Worm (Caenorhabditis elegans) whole organism, L1 larva: ENCODE measurements around the gene his-41.

Experiments
- C04F5.9 ChIP-seq: sonication (generic microtip); optimal IDR thresholded peaks from 2 replicates; lab custom pipeline; 2016; ENCODE audit warnings: missing genetic modification characterization, missing compliant biosample characterization
- Y116A8C.19 ChIP-seq: sonication (generic microtip); optimal IDR thresholded peaks from 2 replicates; lab custom pipeline; 2016; ENCODE audit warnings: missing compliant biosample characterization, missing genetic modification characterization, borderline replicate concordance
- aha-1 ChIP-seq: fragments of 150-350 bp; optimal IDR thresholded peaks from 2 replicates; lab custom pipeline; 2014; ENCODE audit warnings: missing biosample characterization, missing genetic modification characterization
- aly-2 ChIP-seq: fragments of 150-350 bp; optimal IDR thresholded peaks from 2 replicates; lab custom pipeline; 2014; ENCODE audit warnings: missing biosample characterization, missing genetic modification characterization
- ama-1 ChIP-seq: fragments of 150-350 bp; optimal IDR thresholded peaks from 2 replicates; lab custom pipeline; 2014
- blmp-1 ChIP-seq: fragments of 150-350 bp; optimal IDR thresholded peaks from 2 replicates; lab custom pipeline; 2014; ENCODE audit warnings: missing biosample characterization, missing genetic modification characterization
- ceh-63 ChIP-seq: fragments of 200-800 bp; sonication (Bioruptor generic); optimal IDR thresholded peaks from 2 replicates; lab custom pipeline; 2018; ENCODE audit warnings: mild to moderate bottlenecking, missing genetic modification characterization, missing compliant biosample characterization
- ceh-8 ChIP-seq: fragments of 200-800 bp; sonication (Bioruptor generic); optimal IDR thresholded peaks from 2 replicates; lab custom pipeline; 2018; ENCODE audit warnings: mild to moderate bottlenecking, missing genetic modification characterization, moderate library complexity, missing compliant biosample characterization
- ceh-82 ChIP-seq, 3 experiments: fragments of 150-350 bp in 1 of 3; sonication (generic microtip) in 2 of 3; optimal IDR thresholded peaks; 2 replicates each; lab custom pipeline; 2014 to 2017; ENCODE audit warnings: missing biosample characterization in 3 of 3, missing genetic modification characterization in 3 of 3
- ces-1 ChIP-seq: fragments of 150-350 bp; optimal IDR thresholded peaks from 2 replicates; lab custom pipeline; 2014; ENCODE audit warnings: missing biosample characterization, missing genetic modification reagents, missing genetic modification characterization
- dpl-1 ChIP-seq, 3 experiments: fragments of 150-350 bp in 2 of 3; sonication (generic microtip) in 1 of 3; optimal IDR thresholded peaks; 2 replicates each; lab custom pipeline; 2014 to 2017; ENCODE audit warnings: missing biosample characterization in 3 of 3, missing genetic modification characterization in 3 of 3, missing genetic modification reagents in 3 of 3
- efl-1 ChIP-seq, 4 experiments: fragments of 150-350 bp; optimal IDR thresholded peaks in 3 of 4; peaks in 1 of 4; 1 replicate in 1 of 4; 2 replicates in 3 of 4; lab custom pipeline; 2014; ENCODE audit warnings: missing biosample characterization in 2 of 4, missing genetic modification characterization in 2 of 4, missing genetic modification reagents in 2 of 4
- efl-3 ChIP-seq: fragments of 200-800 bp; sonication (Bioruptor generic); optimal IDR thresholded peaks from 2 replicates; lab custom pipeline; 2018; ENCODE audit warnings: mild to moderate bottlenecking, missing genetic modification characterization, missing compliant biosample characterization
- egl-27 ChIP-seq, 2 experiments: fragments of 150-350 bp in 1 of 2; sonication (generic microtip); optimal IDR thresholded peaks; 3 replicates each; lab custom pipeline; 2017 to 2018; ENCODE audit warnings: missing biosample characterization in 2 of 2, missing genetic modification characterization in 2 of 2, missing genetic modification reagents in 2 of 2
- elt-2 ChIP-seq: sonication (generic microtip); optimal IDR thresholded peaks from 2 replicates; lab custom pipeline; 2016; ENCODE audit warnings: missing genetic modification characterization, mild to moderate bottlenecking, inconsistent platforms, missing compliant biosample characterization, missing genetic modification reagents
- elt-3 ChIP-seq, 6 experiments: fragments of 150-350 bp in 1 of 6; sonication (generic microtip); optimal IDR thresholded peaks; 2 replicates each; lab custom pipeline; 2017 to 2018; ENCODE audit warnings: missing biosample characterization in 6 of 6, missing genetic modification characterization in 6 of 6, inconsistent platforms in 1 of 6
- ets-5 ChIP-seq: fragments of 200-800 bp; sonication (Bioruptor generic); IDR thresholded peaks from 2 replicates; pipeline ENCODE4 v1.3.6; 2022; ENCODE audit warnings: missing genetic modification characterization, missing compliant biosample characterization
- fkh-10 ChIP-seq: sonication (generic microtip); optimal IDR thresholded peaks from 2 replicates; lab custom pipeline; 2017; ENCODE audit warnings: missing biosample characterization, missing genetic modification reagents, missing genetic modification characterization
- fkh-8 ChIP-seq: sonication (generic microtip); optimal IDR thresholded peaks from 2 replicates; lab custom pipeline; 2016; ENCODE audit warnings: mild to moderate bottlenecking, missing genetic modification characterization, missing compliant biosample characterization
- fos-1 ChIP-seq: fragments of 150-350 bp; optimal IDR thresholded peaks from 2 replicates; lab custom pipeline; 2014; ENCODE audit warnings: missing biosample characterization, missing genetic modification characterization
- grh-1 ChIP-seq: fragments of 200-800 bp; sonication (Bioruptor generic); IDR thresholded peaks from 2 replicates; pipeline ENCODE4 v1.3.6; 2022; ENCODE audit warnings: missing genetic modification reagents, missing genetic modification characterization, missing compliant biosample characterization
- hpl-2 ChIP-seq: fragments of 150-350 bp; optimal IDR thresholded peaks from 2 replicates; lab custom pipeline; 2014; ENCODE audit warnings: missing biosample characterization, missing genetic modification reagents, missing genetic modification characterization
- jun-1 ChIP-seq: fragments of 150-350 bp; optimal IDR thresholded peaks from 2 replicates; lab custom pipeline; 2014; ENCODE audit warnings: missing biosample characterization, missing genetic modification reagents, missing genetic modification characterization
- lin-13 ChIP-seq: fragments of 150-350 bp; optimal IDR thresholded peaks from 2 replicates; lab custom pipeline; 2014; ENCODE audit warnings: missing biosample characterization, missing genetic modification reagents, missing genetic modification characterization
- lin-14 ChIP-seq: fragments of 200-800 bp; sonication (Bioruptor generic); optimal IDR thresholded peaks from 2 replicates; lab custom pipeline; 2018; ENCODE audit warnings: mild to moderate bottlenecking, missing genetic modification characterization, moderate library complexity, missing compliant biosample characterization
- lin-15B ChIP-seq: fragments of 150-350 bp; sonication (generic microtip); optimal IDR thresholded peaks from 3 replicates; lab custom pipeline; 2014; ENCODE audit warnings: missing biosample characterization, missing genetic modification characterization
- lin-35 ChIP-seq, 2 experiments: fragments of 150-350 bp; optimal IDR thresholded peaks; 2 replicates each; lab custom pipeline; 2014; ENCODE audit warnings: missing biosample characterization in 2 of 2, missing genetic modification characterization in 2 of 2, missing genetic modification reagents in 2 of 2
- lin-39 ChIP-seq: fragments of 150-350 bp; optimal IDR thresholded peaks from 2 replicates; lab custom pipeline; 2014; ENCODE audit warnings: missing biosample characterization, missing genetic modification reagents, missing genetic modification characterization
- mdl-1 ChIP-seq, 2 experiments: fragments of 150-350 bp; optimal IDR thresholded peaks; 2 replicates each; lab custom pipeline; 2014 to 2017; ENCODE audit warnings: missing biosample characterization in 2 of 2, missing genetic modification characterization in 2 of 2, inconsistent platforms in 1 of 2
- nhr-11 ChIP-seq: fragments of 150-350 bp; optimal IDR thresholded peaks from 2 replicates; lab custom pipeline; 2014; ENCODE audit warnings: missing biosample characterization, missing genetic modification characterization
- nhr-12 ChIP-seq: sonication (generic microtip); optimal IDR thresholded peaks from 2 replicates; lab custom pipeline; 2017; ENCODE audit warnings: missing biosample characterization, missing genetic modification characterization
- nhr-71 ChIP-seq: sonication (generic microtip); optimal IDR thresholded peaks from 2 replicates; lab custom pipeline; 2016; ENCODE audit warnings: mild to moderate bottlenecking, missing genetic modification characterization, moderate library complexity, missing compliant biosample characterization
- nhr-76 ChIP-seq: sonication (generic microtip); optimal IDR thresholded peaks from 2 replicates; lab custom pipeline; 2017; ENCODE audit warnings: missing biosample characterization, missing genetic modification characterization
- nhr-85 ChIP-seq: sonication (generic microtip); peaks from one replicate; lab custom pipeline; 2016; ENCODE audit warnings: missing genetic modification characterization, inconsistent platforms, missing compliant biosample characterization
- pag-3 ChIP-seq: sonication (generic microtip); optimal IDR thresholded peaks from 2 replicates; lab custom pipeline; 2017; ENCODE audit warnings: missing genetic modification characterization, mild to moderate bottlenecking, missing compliant biosample characterization, antibody characterized with exemption, borderline replicate concordance; ENCODE audit not compliant: insufficient read depth
- pqm-1 ChIP-seq: sonication (generic microtip); optimal IDR thresholded peaks from 3 replicates; lab custom pipeline; 2017; ENCODE audit warnings: missing biosample characterization, missing genetic modification characterization
- rnt-1 ChIP-seq: sonication (generic microtip); optimal IDR thresholded peaks from 2 replicates; lab custom pipeline; 2016; ENCODE audit warnings: mild to moderate bottlenecking, missing genetic modification characterization, moderate library complexity, missing compliant biosample characterization
- snu-23 ChIP-seq: sonication (generic microtip); optimal IDR thresholded peaks from 2 replicates; lab custom pipeline; 2016; ENCODE audit warnings: missing genetic modification characterization, missing compliant biosample characterization
- sox-4 ChIP-seq: sonication (generic microtip); optimal IDR thresholded peaks from 2 replicates; lab custom pipeline; 2016; ENCODE audit warnings: missing genetic modification characterization, missing compliant biosample characterization
- sup-37 ChIP-seq: fragments of 200-800 bp; sonication (Bioruptor generic); optimal IDR thresholded peaks from 2 replicates; lab custom pipeline; 2018; ENCODE audit warnings: mild to moderate bottlenecking, missing genetic modification characterization, missing compliant biosample characterization
- swsn-7 ChIP-seq: sonication (generic microtip); optimal IDR thresholded peaks from 2 replicates; lab custom pipeline; 2016; ENCODE audit warnings: missing genetic modification characterization, missing compliant biosample characterization
- unc-62 ChIP-seq: fragments of 150-350 bp; optimal IDR thresholded peaks from 2 replicates; lab custom pipeline; 2014; ENCODE audit warnings: missing biosample characterization, missing genetic modification reagents, missing genetic modification characterization
- unc-86 ChIP-seq: sonication (generic microtip); optimal IDR thresholded peaks from 2 replicates; lab custom pipeline; 2016; ENCODE audit warnings: missing genetic modification characterization, missing compliant biosample characterization
- vab-15 ChIP-seq: sonication (generic microtip); optimal IDR thresholded peaks from 2 replicates; lab custom pipeline; 2017; ENCODE audit warnings: missing genotype, mild to moderate bottlenecking, missing genetic modification characterization, missing compliant biosample characterization
- xbp-1 ChIP-seq: sonication (generic microtip); optimal IDR thresholded peaks from 2 replicates; lab custom pipeline; 2016; ENCODE audit warnings: missing genetic modification characterization, missing compliant biosample characterization

his-41 gene

DNA sequence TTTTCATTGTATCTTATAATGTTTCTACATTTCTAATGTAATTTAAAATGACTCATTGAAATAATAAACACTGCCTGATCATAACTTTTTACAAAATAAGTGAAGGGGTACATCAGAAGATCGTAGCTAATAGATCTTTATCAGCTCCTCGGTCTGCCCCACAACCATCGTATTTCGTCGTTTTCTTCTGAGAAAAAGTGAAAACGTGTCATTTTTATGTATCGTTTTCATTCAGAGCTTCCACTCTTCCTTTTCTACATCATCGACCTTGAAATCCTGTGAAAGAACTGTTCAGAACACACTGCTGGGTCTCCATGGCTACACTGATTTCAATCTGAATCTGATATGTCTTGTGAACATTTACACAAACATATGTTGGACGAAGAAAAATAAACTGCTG lies 46.0 kb upstream of the his-41 start:
- TF ChIP-seq ama-1 (no peak), egl-27 (tag; optimal IDR thresholded peaks at IDR 0.05; lab: Kevin White, UChicago) (no peak), blmp-1 (tag; lab: Kevin White, UChicago) (peak; percentile 3), nhr-11 (tag; lab: Kevin White, UChicago) (no peak)

DNA sequence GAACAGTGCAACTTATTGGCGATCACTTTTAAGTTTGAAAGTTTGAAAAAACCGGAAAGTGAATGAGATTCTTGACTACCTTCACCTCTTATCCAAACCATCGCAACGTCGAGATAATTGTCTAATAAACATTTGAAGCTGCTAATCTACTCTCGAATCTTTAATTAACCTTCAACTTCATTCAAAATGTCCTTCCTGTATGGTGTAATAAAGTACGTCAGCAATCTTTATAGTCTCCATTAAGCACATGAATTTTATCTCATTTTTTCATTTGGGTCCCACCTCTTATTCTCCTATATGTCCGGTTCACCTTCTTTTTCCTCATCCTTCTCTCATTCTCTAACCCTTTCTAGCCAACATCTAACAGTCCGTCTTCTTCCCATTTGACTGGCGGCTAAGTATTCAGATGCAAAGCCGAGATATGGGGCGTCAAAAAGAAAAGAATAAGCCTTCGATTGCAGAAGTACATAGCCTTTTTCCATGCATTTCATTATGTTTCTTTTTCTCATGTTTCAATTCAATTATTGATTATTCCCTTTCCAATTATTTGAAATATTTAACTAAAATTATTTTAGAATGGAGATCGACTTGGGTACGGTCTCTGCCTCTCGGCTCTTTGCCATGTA lies 44.4 kb upstream of the his-41 start, which contains the start of gene swt-5:
Gene swt-5, plus strand, starts transcription at position 576 of the 626 bp plus-strand sequence.
- TF ChIP-seq efl-3 (GFP tag; lab: Kevin White, UChicago), result no peak
- TF ChIP-seq pqm-1 (tag; lab: Kevin White, UChicago), result no peak
- no peak for TF ChIP-seq xbp-1 (tag; lab: Kevin White, UChicago)
- TF ChIP-seq swsn-7 (tag; lab: Kevin White, UChicago), result no peak
- no peak for TF ChIP-seq lin-13 (GFP tag; lab: Kevin White, UChicago)
- no peak for TF ChIP-seq lin-14
- TF ChIP-seq, all 84 proteins: peak for 0

DNA sequence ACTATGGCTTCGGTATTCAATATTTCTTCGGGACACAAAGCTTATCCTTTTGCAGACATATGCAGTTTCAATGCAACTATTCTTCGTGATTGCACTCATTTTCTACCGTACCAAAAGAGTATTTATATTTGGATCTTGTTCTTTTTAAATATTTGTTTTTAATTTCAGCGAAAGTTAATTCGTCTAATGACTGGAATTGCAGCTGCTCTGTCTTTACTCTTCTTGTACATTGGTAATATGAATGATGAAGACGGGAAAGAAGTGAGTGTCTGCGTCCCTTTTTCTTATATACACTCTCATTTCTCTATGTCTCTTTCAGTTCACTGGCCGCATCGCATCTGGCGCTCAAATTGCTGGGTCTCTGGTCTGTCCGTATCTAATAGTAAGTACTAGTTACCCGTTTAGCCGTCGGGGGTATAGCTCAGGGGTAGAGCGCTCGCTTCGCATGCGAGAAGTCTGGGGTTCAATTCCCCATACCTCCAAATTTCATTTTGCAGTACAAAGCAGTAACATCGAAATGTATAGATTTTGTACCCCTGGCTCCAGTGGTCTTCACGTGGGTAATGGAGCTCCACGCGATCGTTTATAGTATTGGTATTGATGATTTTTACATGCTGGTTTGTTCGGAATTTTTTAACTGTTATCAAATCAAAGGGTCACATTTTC lies 42.1 kb upstream of the his-41 start:
- TF ChIP-seq unc-62 (GFP tag; lab: Kevin White, UChicago), result no peak
- TF ChIP-seq grh-1, result peak; percentile 41
- no peak for TF ChIP-seq Y116A8C.19 (tag; lab: Kevin White, UChicago)
- peak; percentile 81 for TF ChIP-seq lin-14
- no peak for TF ChIP-seq sup-37 (GFP tag; lab: Kevin White, UChicago)
- TF ChIP-seq fkh-8 (tag; lab: Kevin White, UChicago), result peak; percentile 68
- TF ChIP-seq xbp-1 (tag; lab: Kevin White, UChicago), result peak; percentile 69
- peak; percentile 18 for TF ChIP-seq lin-39 (tag; lab: Kevin White, UChicago)
- TF ChIP-seq mdl-1 (tag; optimal IDR thresholded peaks at IDR 0.05; lab: Kevin White, UChicago), result peak in 1 of 2 experiments; percentile 76
- TF ChIP-seq nhr-76 (tag; lab: Kevin White, UChicago), result no peak
- TF ChIP-seq nhr-85, result peak; percentile 83
- TF ChIP-seq sox-4 (tag; lab: Kevin White, UChicago), result peak; percentile 33
- TF ChIP-seq ceh-63 (GFP tag; lab: Kevin White, UChicago), result no peak
- peak; percentile 77 for TF ChIP-seq swsn-7 (tag; lab: Kevin White, UChicago)
- TF ChIP-seq nhr-12 (tag; lab: Kevin White, UChicago), result no peak
- TF ChIP-seq jun-1 (tag; lab: Kevin White, UChicago), result peak; percentile 10
- peak; percentile 12 to 51 (median 49) for TF ChIP-seq dpl-1 (GFP tag; optimal IDR thresholded peaks at IDR 0.05; lab: Kevin White, UChicago)
- peak; percentile 63 for TF ChIP-seq fos-1
- TF ChIP-seq elt-2, result peak; percentile 68
- peak; percentile 40 for TF ChIP-seq fkh-10
- TF ChIP-seq ets-5, result no peak
- peak; percentile 77 for TF ChIP-seq rnt-1 (tag; lab: Kevin White, UChicago)
- peak; percentile 62 for TF ChIP-seq ceh-8 (GFP tag; lab: Kevin White, UChicago)
- TF ChIP-seq egl-27 (tag; optimal IDR thresholded peaks at IDR 0.05; lab: Kevin White, UChicago), result no peak
- TF ChIP-seq aly-2 (tag; lab: Kevin White, UChicago), result peak; percentile 19
- TF ChIP-seq ces-1 (GFP tag; lab: Kevin White, UChicago), result no peak
- TF ChIP-seq snu-23 (GFP tag; lab: Kevin White, UChicago), result peak; percentile 89
- peak; percentile 66 for TF ChIP-seq unc-86 (tag; lab: Kevin White, UChicago)
- peak; percentile 30 for TF ChIP-seq C04F5.9 (tag; lab: Kevin White, UChicago)
- peak; percentile 5 for TF ChIP-seq ama-1
- peak in 2 of 6 experiments; percentile 18 to 45 for TF ChIP-seq elt-3 (tag; optimal IDR thresholded peaks at IDR 0.05; lab: Kevin White, UChicago)
- peak; percentile 54 to 57 for TF ChIP-seq efl-1 (optimal IDR thresholded peaks at IDR 0.05; lab: Kevin White, UChicago)
- TF ChIP-seq efl-1 (GFP tag; optimal IDR thresholded peaks at IDR 0.05 in 1 of 2; lab: Kevin White, UChicago), result peak; percentile 34 to 95
- no peak for TF ChIP-seq pag-3 (tag; lab: Kevin White, UChicago)
- no peak for TF ChIP-seq lin-15B (tag; lab: Kevin White, UChicago)
- TF ChIP-seq lin-35 (GFP tag; optimal IDR thresholded peaks at IDR 0.05; lab: Kevin White, UChicago), result peak; percentile 61
- peak in 2 of 3 experiments; percentile 38 to 71 for TF ChIP-seq ceh-82 (tag; optimal IDR thresholded peaks at IDR 0.05; lab: Kevin White, UChicago)
- no peak for TF ChIP-seq aha-1
- TF ChIP-seq lin-13 (GFP tag; lab: Kevin White, UChicago), result no peak
- peak; percentile 87 for TF ChIP-seq nhr-71
- TF ChIP-seq vab-15 (tag; lab: Kevin White, UChicago), result no peak
- no peak for TF ChIP-seq hpl-2 (GFP tag; lab: Kevin White, UChicago)
